Worm (Caenorhabditis elegans) whole organism, young adult: Measurements from ENCODE around the gene col-163.

Source experiments
- B0035.1 ChIP-seq: sonication (generic microtip); optimal IDR thresholded peaks from 2 replicates; lab custom pipeline; 2016; ENCODE audit warnings: missing genetic modification characterization, mild to moderate bottlenecking, missing compliant biosample characterization, missing genotype, missing genetic modification reagents
- C06A6.2 ChIP-seq: fragments of 200-800 bp; sonication (Bioruptor generic); conservative IDR thresholded peaks from 2 replicates; pipeline ENCODE4 v1.3.6; 2022; ENCODE audit warnings: missing genetic modification characterization, missing compliant biosample characterization
- F33H1.4 ChIP-seq: fragments of 200-800 bp; sonication (Bioruptor generic); IDR thresholded peaks from 2 replicates; pipeline ENCODE4 v1.3.6; 2022; ENCODE audit warnings: missing genetic modification reagents, missing genetic modification characterization, missing compliant biosample characterization
- F39B2.1 ChIP-seq: fragments of 200-800 bp; sonication (Bioruptor generic); IDR thresholded peaks from 2 replicates; pipeline ENCODE4 v1.3.6; 2022; ENCODE audit warnings: missing genetic modification reagents, missing genetic modification characterization, missing compliant biosample characterization
- Y53G8AR.9 ChIP-seq: fragments of 200-800 bp; sonication (Bioruptor generic); conservative IDR thresholded peaks from 2 replicates; pipeline ENCODE4 v1.3.6; 2022; ENCODE audit warnings: missing genetic modification reagents, missing genetic modification characterization, missing compliant biosample characterization
- Y79H2A.3 ChIP-seq: fragments of 200-800 bp; sonication (Bioruptor generic); conservative IDR thresholded peaks from 2 replicates; pipeline ENCODE4 v1.3.6; 2022; ENCODE audit warnings: missing genetic modification reagents, missing genetic modification characterization, missing compliant biosample characterization
- Y95B8A.8 ChIP-seq: fragments of 200-800 bp; sonication (Bioruptor generic); IDR thresholded peaks from 2 replicates; pipeline ENCODE4 v1.3.6; 2022; ENCODE audit warnings: missing genetic modification reagents, missing genetic modification characterization, missing compliant biosample characterization
- cebp-1 ChIP-seq, 2 experiments: fragments of 200-800 bp in 1 of 2; sonication (Bioruptor generic) in 1 of 2; sonication (generic microtip) in 1 of 2; IDR thresholded peaks in 1 of 2; optimal IDR thresholded peaks in 1 of 2; 2 replicates each; pipeline versions ENCODE4 v1.3.6 to Lab custom; 2017 to 2022; ENCODE audit warnings: missing compliant biosample characterization in 2 of 2, missing genetic modification characterization in 2 of 2, mild to moderate bottlenecking in 1 of 2, missing genetic modification reagents in 1 of 2, moderate library complexity in 1 of 2
- die-1 ChIP-seq: sonication (generic microtip); optimal IDR thresholded peaks from 2 replicates; lab custom pipeline; 2016; ENCODE audit warnings: missing genotype, mild to moderate bottlenecking, missing genetic modification characterization, missing compliant biosample characterization
- efl-1 ChIP-seq: fragments of 150-350 bp; optimal IDR thresholded peaks from 2 replicates; lab custom pipeline; 2014; ENCODE audit warnings: missing biosample characterization, missing genetic modification reagents, missing genetic modification characterization
- egl-44 ChIP-seq: fragments of 200-800 bp; sonication (Bioruptor generic); IDR thresholded peaks from 2 replicates; pipeline ENCODE4 v1.3.6; 2022; ENCODE audit warnings: missing genetic modification reagents, missing genetic modification characterization, missing compliant biosample characterization
- ets-4 ChIP-seq: fragments of 200-800 bp; sonication (Bioruptor generic); optimal IDR thresholded peaks from 2 replicates; lab custom pipeline; 2018; ENCODE audit warnings: mild to moderate bottlenecking, missing genetic modification characterization, missing compliant biosample characterization
- lag-1 ChIP-seq: fragments of 200-800 bp; sonication (Bioruptor generic); IDR thresholded peaks from 2 replicates; pipeline ENCODE4 v1.3.6; 2022; ENCODE audit warnings: missing genetic modification reagents, missing genetic modification characterization, missing compliant biosample characterization
- let-526 ChIP-seq: fragments of 200-800 bp; sonication (Bioruptor generic); IDR thresholded peaks from 2 replicates; pipeline ENCODE4 v1.3.6; 2022; ENCODE audit warnings: missing genetic modification reagents, missing genetic modification characterization, missing compliant biosample characterization
- let-607 ChIP-seq, 2 experiments: fragments of 200-800 bp in 1 of 2; sonication (Bioruptor generic) in 1 of 2; sonication (generic microtip) in 1 of 2; optimal IDR thresholded peaks; 2 replicates each; lab custom pipeline; 2016 to 2018; ENCODE audit warnings: mild to moderate bottlenecking in 2 of 2, missing compliant biosample characterization in 2 of 2, missing genetic modification characterization in 2 of 2, moderate library complexity in 2 of 2, missing genotype in 1 of 2
- lsl-1 ChIP-seq: fragments of 200-800 bp; sonication (Bioruptor generic); optimal IDR thresholded peaks from 2 replicates; lab custom pipeline; 2018; ENCODE audit warnings: mild to moderate bottlenecking, missing genetic modification characterization, moderate library complexity, missing compliant biosample characterization
- madf-8 ChIP-seq: fragments of 200-800 bp; sonication (Bioruptor generic); conservative IDR thresholded peaks from 2 replicates; pipeline ENCODE4 v1.3.6; 2022; ENCODE audit warnings: missing genetic modification reagents, missing genetic modification characterization, missing compliant biosample characterization
- nfya-1 ChIP-seq: sonication (generic microtip); optimal IDR thresholded peaks from 2 replicates; lab custom pipeline; 2017; ENCODE audit warnings: antibody characterized with exemption, missing compliant biosample characterization, missing genetic modification characterization, borderline replicate concordance; ENCODE audit not compliant: insufficient read depth
- nfyb-1 ChIP-seq: fragments of 200-800 bp; sonication (Bioruptor generic); IDR thresholded peaks from 2 replicates; pipeline ENCODE4 v1.3.6; 2022; ENCODE audit warnings: missing genetic modification reagents, missing genetic modification characterization, missing compliant biosample characterization
- nhr-179 ChIP-seq: sonication (generic microtip); optimal IDR thresholded peaks from 2 replicates; lab custom pipeline; 2016; ENCODE audit warnings: mild to moderate bottlenecking, missing genetic modification characterization, missing compliant biosample characterization
- nhr-27 ChIP-seq: fragments of 200-800 bp; sonication (Bioruptor generic); optimal IDR thresholded peaks from 2 replicates; lab custom pipeline; 2018; ENCODE audit warnings: mild to moderate bottlenecking, missing genetic modification characterization, moderate library complexity, missing compliant biosample characterization
- pbrm-1 ChIP-seq: fragments of 200-800 bp; sonication (Bioruptor generic); IDR thresholded peaks from 2 replicates; pipeline ENCODE4 v1.3.6; 2022; ENCODE audit warnings: missing genetic modification reagents, missing genetic modification characterization, missing compliant biosample characterization
- snpc-1.1 ChIP-seq: sonication (generic microtip); optimal IDR thresholded peaks from 2 replicates; lab custom pipeline; 2017; ENCODE audit warnings: missing genetic modification characterization, mild to moderate bottlenecking, missing compliant biosample characterization, antibody characterized with exemption, moderate library complexity, missing genotype, missing genetic modification reagents; ENCODE audit not compliant: insufficient read depth
- snpc-1.3 ChIP-seq: sonication (generic microtip); optimal IDR thresholded peaks from 2 replicates; lab custom pipeline; 2017; ENCODE audit warnings: missing genetic modification characterization, mild to moderate bottlenecking, missing compliant biosample characterization, antibody characterized with exemption, moderate library complexity, missing genotype, missing genetic modification reagents; ENCODE audit not compliant: insufficient read depth
- snpc-3.4 ChIP-seq: sonication (generic microtip); optimal IDR thresholded peaks from 2 replicates; lab custom pipeline; 2017; ENCODE audit warnings: missing genetic modification characterization, mild to moderate bottlenecking, missing compliant biosample characterization, antibody characterized with exemption, moderate library complexity, missing genotype, missing genetic modification reagents
- tlf-1 ChIP-seq: fragments of 200-800 bp; sonication (Bioruptor generic); optimal IDR thresholded peaks from 2 replicates; lab custom pipeline; 2018; ENCODE audit warnings: mild to moderate bottlenecking, missing genetic modification characterization, missing compliant biosample characterization
- ztf-18 ChIP-seq: sonication (generic microtip); optimal IDR thresholded peaks from 2 replicates; lab custom pipeline; 2016; ENCODE audit warnings: missing genotype, mild to moderate bottlenecking, missing genetic modification characterization, missing compliant biosample characterization
- ztf-28 ChIP-seq: fragments of 200-800 bp; sonication (Bioruptor generic); IDR thresholded peaks from 2 replicates; pipeline ENCODE4 v1.3.6; 2022; ENCODE audit warnings: missing genetic modification reagents, missing genetic modification characterization, missing compliant biosample characterization

The col-163 gene

DNA sequence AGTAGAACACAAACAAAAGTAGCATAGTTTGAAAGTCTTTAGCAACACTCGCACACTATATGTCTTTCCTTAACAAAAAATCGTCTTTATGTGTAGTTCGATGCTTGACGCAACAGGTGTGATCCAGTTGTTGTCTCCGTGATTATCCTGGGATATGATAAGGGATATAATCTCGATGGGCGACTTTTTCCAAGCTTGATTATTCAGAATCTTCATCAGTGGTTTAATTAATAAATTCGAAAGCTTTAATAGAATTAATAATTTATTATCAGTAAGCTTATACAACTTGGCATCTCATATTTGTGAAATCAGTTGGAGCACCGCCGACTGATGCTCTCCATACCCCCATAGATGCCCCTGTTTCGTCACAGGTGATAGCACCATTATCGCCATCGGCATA, 18.7 kb downstream of the col-163 start, which contains the start of gene F46B3.7:
F46B3.7 (minus strand) TSS at position 101 of the 400 bp plus-strand sequence.
- no peak for TF ChIP-seq nfyb-1 (GFP tag; lab: Robert Waterston, UW)
- TF ChIP-seq cebp-1 (GFP tag; IDR thresholded peaks at IDR 0.05; lab: Robert Waterston, UW), result no peak
- TF ChIP-seq cebp-1 (tag; optimal IDR thresholded peaks at IDR 0.05; lab: Kevin White, UChicago), result no peak
- TF ChIP-seq B0035.1, result no peak
- TF ChIP-seq die-1 (tag; lab: Kevin White, UChicago), result no peak
- no peak for TF ChIP-seq efl-1 (GFP tag; lab: Kevin White, UChicago)
- no peak for TF ChIP-seq snpc-3.4 (tag; lab: Kevin White, UChicago)
- TF ChIP-seq nfya-1 (tag; lab: Kevin White, UChicago), result no peak
- TF ChIP-seq let-526, result no peak
- TF ChIP-seq pbrm-1 (GFP tag; lab: Robert Waterston, UW), result no peak
- no peak for TF ChIP-seq lsl-1 (GFP tag; lab: Kevin White, UChicago)
- no peak for TF ChIP-seq ztf-18 (tag; lab: Kevin White, UChicago)
- no peak for TF ChIP-seq nhr-27 (tag; lab: Kevin White, UChicago)

DNA sequence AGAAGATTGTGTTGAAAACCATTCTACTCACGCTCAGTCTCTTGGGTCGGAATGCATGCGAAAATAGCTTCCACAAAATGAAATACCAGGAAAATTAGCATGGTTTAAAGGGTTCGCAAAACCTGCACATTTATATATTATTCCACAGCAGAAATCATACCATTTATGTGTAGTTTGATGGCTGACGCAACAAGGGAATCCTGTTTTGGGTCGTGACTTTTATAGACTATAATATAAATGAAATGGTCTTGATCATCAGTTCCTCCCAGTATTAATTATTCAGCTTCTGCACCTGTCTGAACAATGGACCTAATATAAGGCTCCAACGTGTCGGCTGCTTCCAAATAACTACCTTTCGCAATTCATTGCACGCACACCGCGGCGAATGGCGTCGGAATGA, 23.2 kb downstream of the col-163 start, which contains the start of gene F46B3.8:
F46B3.8 (minus strand) TSS at position 101 of the 400 bp plus-strand sequence.
- TF ChIP-seq F33H1.4 (GFP tag; lab: Robert Waterston, UW) (no peak), F39B2.1 (GFP tag; lab: Robert Waterston, UW) (no peak), let-607 (tag; optimal IDR thresholded peaks at IDR 0.05; lab: Kevin White, UChicago) (no peak), ets-4 (GFP tag; lab: Kevin White, UChicago) (no peak)

DNA sequence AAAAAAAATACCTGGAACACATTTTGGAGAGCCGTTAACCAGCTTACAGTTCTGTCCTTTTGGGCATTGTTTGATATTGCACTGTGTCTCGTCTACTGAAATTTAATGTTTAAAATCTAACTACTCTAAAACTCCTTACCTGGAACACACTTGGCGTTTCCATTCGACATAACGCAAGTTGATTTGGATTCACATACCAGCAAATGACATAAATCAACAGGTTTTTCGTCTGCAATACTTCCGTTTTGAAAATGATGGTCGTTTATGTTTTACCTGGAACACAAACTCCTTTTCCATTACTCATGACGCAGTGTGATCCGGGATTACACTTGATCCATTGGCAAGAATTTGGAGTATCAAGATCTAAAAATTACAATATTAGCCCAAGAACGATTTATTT, 25.4 kb downstream of the col-163 start:
- TF ChIP-seq snpc-1.1 (tag; lab: Kevin White, UChicago) (no peak), ets-4 (GFP tag; lab: Kevin White, UChicago) (no peak), Y53G8AR.9 (GFP tag; lab: Robert Waterston, UW) (no peak), Y95B8A.8 (GFP tag; lab: Robert Waterston, UW) (no peak), nfyb-1 (GFP tag; lab: Robert Waterston, UW) (no peak), nhr-179 (tag; lab: Kevin White, UChicago) (no peak), lag-1 (GFP tag; lab: Robert Waterston, UW) (no peak), ztf-28 (GFP tag; lab: Robert Waterston, UW) (no peak)
- TF ChIP-seq, all 124 proteins: peak for 0

DNA sequence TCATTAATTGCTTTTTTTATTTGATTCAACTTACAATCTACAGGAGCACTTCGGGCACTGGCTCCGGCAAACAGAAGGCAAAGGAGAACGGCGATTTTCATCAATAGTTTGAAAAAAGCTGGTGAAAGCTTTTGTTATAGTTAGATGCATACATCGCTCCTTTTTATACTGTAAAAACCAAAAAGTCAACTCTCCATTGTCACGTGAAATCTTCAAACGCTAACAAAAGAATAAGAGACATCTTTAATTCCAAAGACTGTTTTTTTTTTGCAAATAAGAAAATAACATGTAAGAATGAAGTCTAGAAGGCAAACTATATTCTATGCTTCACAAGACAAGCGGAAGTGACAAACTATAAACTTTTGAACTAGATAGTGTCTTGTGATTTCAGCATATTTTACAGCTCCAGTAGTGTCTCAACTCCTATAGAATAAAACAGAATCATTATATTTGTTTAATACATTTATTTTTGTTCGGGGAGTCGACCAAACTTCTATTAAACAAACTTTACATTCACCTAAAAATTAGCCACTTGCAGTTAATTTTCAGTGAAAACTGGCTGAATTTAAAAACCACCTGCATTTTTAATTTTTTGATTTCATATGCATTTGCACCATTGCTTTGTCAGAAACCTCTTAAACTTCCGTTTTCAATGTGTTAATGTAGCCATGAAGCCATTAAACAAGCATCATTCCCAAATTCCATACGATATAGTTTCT, 26.3 kb downstream of the col-163 start, which contains the start of the genes F46B3.9 and srz-18:
F46B3.9 (minus strand) TSS at position 101 of the 719 bp plus-strand sequence.
srz-18 (plus strand) TSS at position 669 of the 719 bp plus-strand sequence.
- no peak for TF ChIP-seq tlf-1 (GFP tag; lab: Kevin White, UChicago)
- no peak for TF ChIP-seq F39B2.1 (GFP tag; lab: Robert Waterston, UW)
- TF ChIP-seq snpc-1.3 (tag; lab: Kevin White, UChicago), result no peak
- no peak for TF ChIP-seq Y79H2A.3 (GFP tag; lab: Robert Waterston, UW)
- no peak for TF ChIP-seq egl-44 (GFP tag; lab: Robert Waterston, UW)

DNA sequence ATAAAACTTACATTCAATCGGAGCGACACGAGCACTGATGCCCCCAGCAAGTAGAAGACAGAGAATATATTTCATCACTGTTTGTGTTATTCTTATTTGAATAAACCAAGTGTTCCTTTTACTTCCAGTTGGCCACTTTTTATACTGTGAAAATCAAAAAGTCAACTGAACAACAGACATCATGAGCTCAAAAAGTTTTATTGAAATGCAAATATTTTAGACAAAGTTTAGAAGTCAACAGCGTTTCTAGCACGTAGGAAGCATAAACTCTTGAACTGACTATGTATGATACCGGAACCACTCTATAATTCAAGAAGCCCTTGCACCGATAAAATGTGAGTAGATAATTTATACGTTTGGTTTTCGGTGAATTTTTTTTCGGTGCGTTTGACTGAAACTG, 31.4 kb downstream of the col-163 start, which contains the start of gene F46B3.14:
F46B3.14 (minus strand) TSS at position 101 of the 400 bp plus-strand sequence.
- TF ChIP-seq efl-1 (GFP tag; lab: Kevin White, UChicago) (no peak), F39B2.1 (GFP tag; lab: Robert Waterston, UW) (no peak), ztf-18 (tag; lab: Kevin White, UChicago) (no peak), madf-8 (GFP tag; lab: Robert Waterston, UW) (no peak), C06A6.2 (GFP tag; lab: Robert Waterston, UW) (no peak)
